Fruit fly (Drosophila melanogaster) whole organism, embryonic: ENCODE measurements around the gene Atg6.

Source experiments
- Aef1 ChIP-seq: fragments of 200-800 bp; sonication (Bioruptor generic); IDR thresholded peaks from 3 replicates; pipeline ENCODE4 v1.3.6; 2022; ENCODE audit warnings: missing biosample characterization, missing genetic modification characterization
- CG12071 ChIP-seq: fragments of 200-800 bp; sonication (Bioruptor generic); optimal IDR thresholded peaks from 3 replicates; lab custom pipeline; 2018; ENCODE audit warnings: missing biosample characterization, mild to moderate bottlenecking, missing genetic modification characterization
- CG13296 ChIP-seq: fragments of 200-800 bp; sonication (Bioruptor generic); optimal IDR thresholded peaks from 3 replicates; lab custom pipeline; 2018; ENCODE audit warnings: missing biosample characterization, mild to moderate bottlenecking, missing genetic modification characterization
- CG13424 ChIP-seq: fragments of 200-800 bp; sonication (Bioruptor generic); optimal IDR thresholded peaks from 2 replicates; lab custom pipeline; 2019; ENCODE audit warnings: missing biosample characterization, mild to moderate bottlenecking, missing genetic modification characterization, moderate library complexity
- CG14860 ChIP-seq: fragments of 200-800 bp; sonication (Bioruptor generic); IDR thresholded peaks from 3 replicates; pipeline ENCODE4 v1.3.6; 2022; ENCODE audit warnings: missing biosample characterization, missing genetic modification characterization; ENCODE audit not compliant: partially characterized antibody
- CG15479 ChIP-seq: fragments of 200-800 bp; sonication (Bioruptor generic); optimal IDR thresholded peaks from 3 replicates; lab custom pipeline; 2019; ENCODE audit warnings: missing biosample characterization, mild to moderate bottlenecking, missing genetic modification characterization, moderate library complexity
- CG16779 ChIP-seq: fragments of 200-800 bp; sonication (Bioruptor generic); IDR thresholded peaks from 2 replicates; pipeline ENCODE4 v1.3.6; 2022; ENCODE audit warnings: missing biosample characterization, missing genetic modification characterization
- CG17186 ChIP-seq: fragments of 200-800 bp; sonication (Bioruptor generic); optimal IDR thresholded peaks from 3 replicates; lab custom pipeline; 2017; ENCODE audit warnings: missing biosample characterization, missing genetic modification reagents, missing genetic modification characterization
- CG1792 ChIP-seq: fragments of 200-800 bp; sonication (Bioruptor generic); optimal IDR thresholded peaks from 2 replicates; lab custom pipeline; 2016; ENCODE audit warnings: missing biosample characterization, missing genetic modification characterization
- CG2202 ChIP-seq: fragments of 200-800 bp; sonication (Bioruptor generic); optimal IDR thresholded peaks from 2 replicates; lab custom pipeline; 2018; ENCODE audit warnings: missing biosample characterization, mild to moderate bottlenecking, missing genetic modification characterization
- CG2712 ChIP-seq: fragments of 200-800 bp; optimal IDR thresholded peaks from 3 replicates; lab custom pipeline; 2019; ENCODE audit warnings: missing biosample characterization, mild to moderate bottlenecking, missing genetic modification characterization, moderate library complexity
- CG4617 ChIP-seq: fragments of 200-800 bp; sonication (Bioruptor generic); optimal IDR thresholded peaks from 3 replicates; lab custom pipeline; 2016; ENCODE audit warnings: missing biosample characterization, missing genetic modification characterization, borderline replicate concordance
- CG6689 ChIP-seq: fragments of 200-800 bp; sonication (Bioruptor generic); IDR thresholded peaks from 2 replicates; pipeline ENCODE4 v1.3.6; 2022; ENCODE audit warnings: missing biosample characterization, missing genetic modification characterization
- CG9876 ChIP-seq: fragments of 200-800 bp; sonication (Bioruptor generic); optimal IDR thresholded peaks from 2 replicates; lab custom pipeline; 2016; ENCODE audit warnings: missing biosample characterization, missing genetic modification characterization
- D19A ChIP-seq: fragments of 200-800 bp; optimal IDR thresholded peaks from 3 replicates; lab custom pipeline; 2019; ENCODE audit warnings: missing biosample characterization, mild to moderate bottlenecking, missing genetic modification characterization, moderate library complexity
- Dbx ChIP-seq: fragments of 200-800 bp; sonication (Bioruptor generic); IDR thresholded peaks from 3 replicates; pipeline ENCODE4 v1.3.6; 2022; ENCODE audit warnings: missing biosample characterization, missing genetic modification characterization
- Eip74EF ChIP-seq, 2 experiments: fragments of 200-800 bp in 1 of 2; fragments of >200 bp in 1 of 2; sonication (Bioruptor generic) in 1 of 2; optimal IDR thresholded peaks; 2 replicates each; lab custom pipeline; 2017 to 2019; ENCODE audit warnings: missing biosample characterization in 2 of 2, missing genetic modification characterization in 2 of 2, mild to moderate bottlenecking in 1 of 2, moderate library complexity in 1 of 2
- Fer1 ChIP-seq: fragments of 200-800 bp; sonication (Bioruptor generic); optimal IDR thresholded peaks from 2 replicates; lab custom pipeline; 2017; ENCODE audit warnings: missing biosample characterization, mild to moderate bottlenecking, missing genetic modification characterization
- H15 ChIP-seq: fragments of 200-800 bp; sonication (Bioruptor generic); IDR thresholded peaks from 3 replicates; pipeline ENCODE4 v1.3.6; 2022; ENCODE audit warnings: missing biosample characterization, missing genetic modification characterization
- Hmr ChIP-seq: fragments of 200-800 bp; sonication (Bioruptor generic); optimal IDR thresholded peaks from 3 replicates; lab custom pipeline; 2017; ENCODE audit warnings: mild to moderate bottlenecking, missing biosample characterization, missing genetic modification reagents, missing genetic modification characterization
- Hr51 ChIP-seq, 2 experiments: fragments of 200-800 bp; sonication (Bioruptor generic); optimal IDR thresholded peaks; 2 replicates in 1 of 2; 3 replicates in 1 of 2; lab custom pipeline; 2016 to 2018; ENCODE audit warnings: missing biosample characterization in 2 of 2, missing genetic modification characterization in 2 of 2, mild to moderate bottlenecking in 1 of 2, moderate library complexity in 1 of 2
- MTF-1 ChIP-seq: fragments of 200-800 bp; sonication (Bioruptor generic); optimal IDR thresholded peaks from 2 replicates; lab custom pipeline; 2018; ENCODE audit warnings: missing biosample characterization, mild to moderate bottlenecking, missing genetic modification characterization, borderline replicate concordance
- Meics ChIP-seq: fragments of 200-800 bp; sonication (Bioruptor generic); optimal IDR thresholded peaks from 2 replicates; lab custom pipeline; 2017; ENCODE audit warnings: missing biosample characterization, mild to moderate bottlenecking, missing genetic modification characterization
- Spps ChIP-seq: fragments of 200-800 bp; sonication (Bioruptor generic); optimal IDR thresholded peaks from 2 replicates; lab custom pipeline; 2018; ENCODE audit warnings: missing biosample characterization, mild to moderate bottlenecking, missing genetic modification characterization
- al ChIP-seq: fragments of 200-800 bp; sonication (Bioruptor generic); IDR thresholded peaks from 2 replicates; pipeline ENCODE4 v1.3.6; 2022; ENCODE audit warnings: missing biosample characterization, missing genetic modification characterization
- amos ChIP-seq: fragments of 200-800 bp; sonication (Bioruptor generic); IDR thresholded peaks from 2 replicates; pipeline ENCODE4 v1.3.6; 2022; ENCODE audit warnings: missing biosample characterization, missing genetic modification characterization; ENCODE audit not compliant: partially characterized antibody
- bab2 ChIP-seq: fragments of 200-800 bp; sonication (Bioruptor generic); optimal IDR thresholded peaks from 2 replicates; lab custom pipeline; 2016; ENCODE audit warnings: missing biosample characterization, missing genetic modification characterization
- cas ChIP-seq: fragments of 200-800 bp; sonication (Bioruptor generic); IDR thresholded peaks from 2 replicates; pipeline ENCODE4 v1.3.6; 2022; ENCODE audit warnings: missing biosample characterization, missing genetic modification characterization
- caup ChIP-seq: fragments of 200-800 bp; sonication (Bioruptor generic); optimal IDR thresholded peaks from 3 replicates; lab custom pipeline; 2017; ENCODE audit warnings: missing biosample characterization, mild to moderate bottlenecking, missing genetic modification characterization, moderate library complexity; ENCODE audit not compliant: severe bottlenecking
- cwo ChIP-seq: fragments of 200-800 bp; sonication (Bioruptor generic); optimal IDR thresholded peaks from 3 replicates; lab custom pipeline; 2017; ENCODE audit warnings: missing biosample characterization, missing genetic modification characterization, mild to moderate bottlenecking, moderate library complexity, missing genetic modification reagents
- dpn ChIP-seq, 2 experiments: fragments of 200-800 bp; sonication (Bioruptor generic); optimal IDR thresholded peaks; 3 replicates each; lab custom pipeline; 2016; ENCODE audit warnings: missing biosample characterization in 2 of 2, missing genetic modification characterization in 2 of 2
- ems ChIP-seq: fragments of 200-800 bp; sonication (Bioruptor generic); optimal IDR thresholded peaks from 3 replicates; lab custom pipeline; 2016; ENCODE audit warnings: missing biosample characterization, missing genetic modification characterization
- gce ChIP-seq: fragments of 200-800 bp; sonication (Bioruptor generic); IDR thresholded peaks from 3 replicates; pipeline ENCODE4 v1.3.6; 2022; ENCODE audit warnings: missing biosample characterization, missing genetic modification characterization
- gfzf ChIP-seq: fragments of 200-800 bp; sonication (Bioruptor generic); optimal IDR thresholded peaks from 2 replicates; lab custom pipeline; 2016; ENCODE audit warnings: missing biosample characterization, mild to moderate bottlenecking, missing genetic modification characterization, moderate library complexity
- kni ChIP-seq: fragments of 200-800 bp; sonication (Bioruptor generic); optimal IDR thresholded peaks from 3 replicates; lab custom pipeline; 2017; ENCODE audit warnings: mild to moderate bottlenecking, missing biosample characterization, missing genetic modification reagents, missing genetic modification characterization
- nau ChIP-seq: fragments of 200-800 bp; sonication (Bioruptor generic); optimal IDR thresholded peaks from 3 replicates; lab custom pipeline; 2017; ENCODE audit warnings: missing biosample characterization, mild to moderate bottlenecking, missing genetic modification characterization, missing genetic modification reagents
- nerfin-1 ChIP-seq: fragments of 200-800 bp; sonication (Bioruptor generic); optimal IDR thresholded peaks from 3 replicates; lab custom pipeline; 2019; ENCODE audit warnings: missing biosample characterization, mild to moderate bottlenecking, missing genetic modification characterization, moderate library complexity
- pan ChIP-seq, 4 experiments: fragments of >200 bp in 3 of 4; fragments of 200-800 bp in 1 of 4; sonication (Bioruptor generic) in 1 of 4; optimal IDR thresholded peaks in 3 of 4; IDR thresholded peaks in 1 of 4; 2 replicates each; pipeline versions ENCODE4 v1.3.6 to Lab custom; 2017 to 2022; ENCODE audit warnings: missing biosample characterization in 2 of 4, missing genetic modification characterization in 2 of 4, mixed read lengths in 1 of 4
- rib ChIP-seq: fragments of 200-800 bp; sonication (Bioruptor generic); IDR thresholded peaks from 2 replicates; pipeline ENCODE4 v1.3.6; 2022; ENCODE audit warnings: missing biosample characterization, missing genetic modification characterization
- sim ChIP-seq: fragments of 200-800 bp; sonication (Bioruptor generic); IDR thresholded peaks from 2 replicates; pipeline ENCODE4 v1.3.6; 2022; ENCODE audit warnings: missing biosample characterization, missing genetic modification characterization
- slbo ChIP-seq: fragments of 200-800 bp; sonication (Bioruptor generic); IDR thresholded peaks from 2 replicates; pipeline ENCODE4 v1.3.6; 2022; ENCODE audit warnings: missing biosample characterization, missing genetic modification characterization
- sob ChIP-seq: fragments of 200-800 bp; sonication (Bioruptor generic); IDR thresholded peaks from 2 replicates; pipeline ENCODE4 v1.3.6; 2022; ENCODE audit warnings: missing biosample characterization, missing genetic modification characterization
- tap ChIP-seq: fragments of 200-800 bp; optimal IDR thresholded peaks from 3 replicates; lab custom pipeline; 2019; ENCODE audit warnings: missing biosample characterization, mild to moderate bottlenecking, missing genetic modification characterization, moderate library complexity
- trem ChIP-seq: fragments of 200-800 bp; optimal IDR thresholded peaks from 3 replicates; lab custom pipeline; 2019; ENCODE audit warnings: missing biosample characterization, mild to moderate bottlenecking, missing genetic modification characterization, moderate library complexity
- zen2 ChIP-seq: fragments of 200-800 bp; sonication (Bioruptor generic); IDR thresholded peaks from 3 replicates; pipeline ENCODE4 v1.3.6; 2022; ENCODE audit warnings: missing biosample characterization, missing genetic modification characterization; ENCODE audit not compliant: partially characterized antibody
- zf30C ChIP-seq: fragments of 200-800 bp; sonication (Bioruptor generic); optimal IDR thresholded peaks from 3 replicates; lab custom pipeline; 2018; ENCODE audit warnings: missing biosample characterization, mild to moderate bottlenecking, missing genetic modification characterization

Atg6 gene

DNA sequence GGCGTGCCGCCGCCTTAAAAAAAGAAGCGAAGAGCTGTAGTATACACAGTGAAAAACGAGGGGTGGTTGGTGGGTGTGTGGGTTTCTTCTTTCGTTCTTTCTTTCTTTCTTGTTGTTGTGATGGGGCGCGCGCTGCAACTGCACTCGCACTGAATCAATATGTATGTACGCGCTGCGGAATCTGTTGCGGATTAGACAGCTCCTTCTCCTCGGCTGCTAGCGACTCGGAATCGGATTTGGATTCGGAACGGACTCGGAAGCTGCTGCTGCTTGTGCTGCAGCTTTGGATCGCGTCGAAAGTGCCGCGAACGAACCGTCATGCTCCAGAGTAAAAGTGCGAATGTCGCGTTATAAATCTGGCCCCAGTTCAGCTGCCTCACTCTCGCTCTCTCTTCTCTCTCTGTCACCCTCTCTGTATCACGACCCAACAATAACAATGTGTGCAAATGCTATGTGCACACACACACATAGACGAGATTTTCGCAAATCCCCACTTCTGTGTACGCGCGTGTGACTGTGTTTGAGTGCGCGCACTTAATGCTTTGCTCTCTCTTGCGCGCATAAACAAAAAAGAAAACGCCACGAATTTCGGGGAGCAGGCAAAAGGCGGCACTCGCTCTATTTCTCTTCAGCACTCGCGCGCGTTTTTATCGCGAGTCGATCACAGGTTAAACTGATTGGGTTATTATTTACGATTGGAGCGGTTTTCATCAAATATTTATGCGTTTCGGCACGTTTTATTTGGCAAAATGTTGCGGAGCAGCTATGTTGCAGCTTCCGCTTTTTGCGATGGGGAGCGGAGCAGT lies 19.4 kb downstream of the Atg6 start (continued):
- TF ChIP-seq CG14860 (GFP tag; lab: Robert Waterston, UW) (no peak), zf30C (GFP tag; lab: Kevin White, UChicago) (peak; percentile 80), caup (GFP tag; lab: Kevin White, UChicago) (peak; percentile 49), trem (tag; lab: Kevin White, UChicago) (no peak), al (GFP tag; lab: Robert Waterston, UW) (peak; percentile 7; the same call in 1 of the 2 replicates), Spps (tag; lab: Kevin White, UChicago) (peak; percentile 3), gfzf (GFP tag; lab: Kevin White, UChicago) (no peak), nau (GFP tag; lab: Kevin White, UChicago) (no peak), CG16779 (GFP tag; lab: Robert Waterston, UW) (peak; percentile 74), CG2712 (tag; lab: Kevin White, UChicago) (no peak), Eip74EF (GFP tag; optimal IDR thresholded peaks at IDR 0.05; lab: Kevin White, UChicago) (peak in 1 of 2 experiments; percentile 57), amos (GFP tag; lab: Robert Waterston, UW) (peak; percentile 31; the same call in 1 of the 2 replicates), CG13296 (GFP tag; lab: Kevin White, UChicago) (peak; percentile 1), CG9876 (GFP tag; lab: Kevin White, UChicago) (peak; percentile 29), CG1792 (no peak), D19A (tag; lab: Kevin White, UChicago) (peak; percentile 22), cwo (GFP tag; lab: Kevin White, UChicago) (no peak), tap (tag; lab: Kevin White, UChicago) (no peak), ems (GFP tag; lab: Kevin White, UChicago) (no peak), dpn (GFP tag; optimal IDR thresholded peaks at IDR 0.05; lab: Kevin White, UChicago) (peak in 1 of 2 experiments; percentile 3), CG13424 (tag; lab: Kevin White, UChicago) (peak; percentile 2), slbo (peak; percentile 8; the same call in 1 of the 2 replicates), Fer1 (GFP tag; lab: Kevin White, UChicago) (peak; percentile 36), Meics (GFP tag; lab: Kevin White, UChicago) (peak; percentile 9), sim (GFP tag; lab: Robert Waterston, UW) (no peak), Hmr (GFP tag; lab: Kevin White, UChicago) (no peak), CG6689 (GFP tag; lab: Robert Waterston, UW) (0 out of 2 replicates have a peak, but pooled peaks have one; percentile 5), nerfin-1 (tag; lab: Kevin White, UChicago) (no peak), rib (peak; percentile 98), CG4617 (peak; percentile 46), bab2 (GFP tag; lab: Kevin White, UChicago) (peak; percentile 0), CG2202 (tag; lab: Kevin White, UChicago) (peak; percentile 25), Hr51 (GFP tag; optimal IDR thresholded peaks at IDR 0.05; lab: Kevin White, UChicago) (no peak), CG17186 (GFP tag; lab: Kevin White, UChicago) (no peak), pan (optimal IDR thresholded peaks at IDR 0.05; lab: Kevin White, UChicago) (no peak), pan (GFP tag; optimal IDR thresholded peaks at IDR 0.05 in 1 of 2, IDR thresholded peaks at IDR 0.05 in 1 of 2) (peak in 1 of 2 experiments; percentile 17), MTF-1 (GFP tag; lab: Kevin White, UChicago) (peak; percentile 9), Aef1 (0 out of 3 replicates have a peak, but pooled peaks have one; percentile 21), kni (peak; percentile 28), cas (0 out of 2 replicates have a peak, but pooled peaks have one; percentile 22), sob (GFP tag; lab: Robert Waterston, UW) (peak; percentile 41; the same call in 1 of the 2 replicates), Dbx (GFP tag; lab: Robert Waterston, UW) (peak; percentile 54; the same call in 1 of the 3 replicates), CG12071 (GFP tag; lab: Kevin White, UChicago) (peak; percentile 8), gce (peak; percentile 24; the same call in 1 of the 3 replicates), zen2 (GFP tag; lab: Robert Waterston, UW) (0 out of 3 replicates have a peak, but pooled peaks have one; percentile 25), CG15479 (GFP tag; lab: Kevin White, UChicago) (peak; percentile 53), H15 (GFP tag; lab: Robert Waterston, UW) (0 out of 3 replicates have a peak, but pooled peaks have one; percentile 12)
